Worm (Caenorhabditis elegans): Measurements from ENCODE around the gene C07G3.15.
"Not testable (repeated sequence)": the region's sequence is repeated elsewhere in the genome, so short reads cannot be mapped to it uniquely, and the experiment has no call there.

DNA sequence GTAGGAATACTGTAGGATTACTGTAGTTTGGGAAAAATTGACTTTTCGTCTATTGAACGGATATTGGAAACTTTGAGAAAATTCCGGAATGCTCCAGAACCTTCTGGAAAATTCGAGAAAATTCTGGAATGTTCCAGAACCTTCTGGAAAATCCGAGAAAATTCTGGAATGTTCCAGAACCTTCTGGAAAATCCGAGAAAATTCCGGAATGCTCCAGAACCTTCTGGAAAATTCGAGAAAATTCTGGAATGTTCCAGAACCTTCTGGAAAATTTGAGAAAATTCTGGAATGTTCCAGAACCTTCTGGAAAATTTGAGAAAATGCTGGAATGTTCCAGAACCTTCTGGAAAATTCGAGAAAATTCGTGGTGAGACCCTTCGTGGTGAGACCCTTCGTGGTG lies 23.6 kb upstream of the C07G3.15 start:
- not testable (repeated sequence) for TF ChIP-seq die-1 (tag; optimal IDR thresholded peaks at IDR 0.05); egl-44 (GFP tag; IDR thresholded peaks at IDR 0.05); Y95B8A.8 (GFP tag; IDR thresholded peaks at IDR 0.05); tbp1 (GFP tag; optimal IDR thresholded peaks at IDR 0.05); athp-1 (tag; optimal IDR thresholded peaks at IDR 0.05)

Data from whole organism, young adult.